Fruit fly (Drosophila melanogaster) whole organism, pupa: ENCODE measurements around the gene CG11149.

Source experiments
- CG13204 ChIP-seq: fragments of 200-800 bp; sonication (Bioruptor generic); optimal IDR thresholded peaks from 2 replicates; lab custom pipeline; 2018; ENCODE audit warnings: missing biosample characterization, mild to moderate bottlenecking, missing genetic modification characterization, moderate library complexity
- CG14655 ChIP-seq: fragments of 200-800 bp; sonication (Bioruptor generic); optimal IDR thresholded peaks from 3 replicates; lab custom pipeline; 2017; ENCODE audit warnings: mild to moderate bottlenecking, missing biosample characterization, missing genetic modification reagents, missing genetic modification characterization
- CG15710 ChIP-seq: fragments of 200-800 bp; sonication (Bioruptor generic); optimal IDR thresholded peaks from 2 replicates; lab custom pipeline; 2018; ENCODE audit warnings: missing biosample characterization, mild to moderate bottlenecking, missing genetic modification characterization, moderate library complexity
- Snoo ChIP-seq: fragments of 200-800 bp; sonication (Bioruptor generic); optimal IDR thresholded peaks from 3 replicates; lab custom pipeline; 2017; ENCODE audit warnings: missing biosample characterization, mild to moderate bottlenecking, missing genetic modification characterization, inconsistent platforms

DNA sequence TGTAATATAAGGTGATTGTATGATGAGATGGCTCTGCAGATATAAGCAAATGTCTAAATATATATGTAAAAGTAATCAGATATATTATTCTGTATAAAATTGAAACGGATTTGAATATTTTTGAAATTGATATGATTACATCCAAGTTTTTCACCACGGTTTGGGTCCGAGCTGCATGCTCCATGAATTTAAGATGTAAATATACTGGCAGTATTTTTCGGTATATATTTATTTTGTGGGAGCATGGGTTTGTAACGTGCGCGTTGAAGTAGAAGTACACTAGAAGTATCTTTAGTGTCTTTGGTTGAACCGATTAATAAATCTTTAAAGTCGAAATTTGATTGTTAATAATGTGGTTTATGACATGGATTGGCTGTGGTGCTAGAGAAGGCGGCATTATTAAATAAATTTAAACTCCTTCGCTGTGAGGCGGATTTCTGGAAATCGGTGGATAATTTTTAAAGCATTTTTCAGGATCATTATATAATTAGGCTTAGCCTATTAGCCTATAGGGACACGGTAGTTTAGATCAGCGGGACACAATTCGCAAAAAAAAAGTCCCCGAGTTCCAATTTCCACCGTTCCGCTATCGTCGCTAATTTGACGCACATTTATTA, 3.3 kb upstream of the CG11149 start:
- no peak for TF ChIP-seq CG15710 (tag; lab: Kevin White, UChicago)
- no peak for TF ChIP-seq CG13204 (GFP tag; lab: Kevin White, UChicago)
- no peak for TF ChIP-seq Snoo (tag; lab: Kevin White, UChicago)
- no peak for TF ChIP-seq CG14655 (GFP tag; lab: Kevin White, UChicago)
